Fruit fly (Drosophila melanogaster) whole organism, prepupa: Measurements from ENCODE around the gene CG32425.
"Not testable (repeated sequence)": the region's sequence is repeated elsewhere in the genome, so short reads cannot be mapped to it uniquely, and the experiment has no call there.

ENCODE experiments used
- CG10631 ChIP-seq: fragments of 200-800 bp; sonication (Bioruptor generic); optimal IDR thresholded peaks from 2 replicates; lab custom pipeline; 2016; ENCODE audit warnings: missing biosample characterization, missing genetic modification characterization
- CG11294 ChIP-seq: fragments of 200-800 bp; sonication (Bioruptor generic); IDR thresholded peaks from 2 replicates; pipeline ENCODE4 v1.3.6; 2022; ENCODE audit warnings: missing biosample characterization, missing genetic modification characterization
- CG15336 ChIP-seq: fragments of 200-800 bp; sonication (Bioruptor generic); IDR thresholded peaks from 2 replicates; pipeline ENCODE4 v1.3.6; 2022; ENCODE audit warnings: missing biosample characterization, missing genetic modification characterization
- CG16779 ChIP-seq: fragments of 200-800 bp; sonication (Bioruptor generic); optimal IDR thresholded peaks from 3 replicates; lab custom pipeline; 2017; ENCODE audit warnings: missing biosample characterization, mild to moderate bottlenecking, missing genetic modification characterization
- CG31627 ChIP-seq: fragments of 200-800 bp; sonication (Bioruptor generic); optimal IDR thresholded peaks from 3 replicates; lab custom pipeline; 2016; ENCODE audit warnings: missing biosample characterization, missing genetic modification characterization
- CG34406 ChIP-seq: fragments of 200-800 bp; sonication (Bioruptor generic); optimal IDR thresholded peaks from 3 replicates; lab custom pipeline; 2016; ENCODE audit warnings: missing biosample characterization, missing genetic modification characterization
- CG3919 ChIP-seq: fragments of 200-800 bp; sonication (Bioruptor generic); optimal IDR thresholded peaks from 3 replicates; lab custom pipeline; 2016; ENCODE audit warnings: missing biosample characterization, missing genetic modification characterization
- CG8319 ChIP-seq: fragments of 200-800 bp; sonication (Bioruptor generic); optimal IDR thresholded peaks from 3 replicates; lab custom pipeline; 2016; ENCODE audit warnings: missing biosample characterization, missing genetic modification characterization
- Eip75B ChIP-seq: fragments of 200-800 bp; sonication (Bioruptor generic); optimal IDR thresholded peaks from 3 replicates; lab custom pipeline; 2016; ENCODE audit warnings: missing biosample characterization, missing genetic modification characterization
- Eip78C ChIP-seq: fragments of 200-800 bp; sonication (Bioruptor generic); peaks from one replicate; lab custom pipeline; 2016; ENCODE audit warnings: missing biosample characterization, missing genetic modification characterization
- Eip93F ChIP-seq: fragments of 200-800 bp; sonication (Bioruptor generic); optimal IDR thresholded peaks from 2 replicates; lab custom pipeline; 2016; ENCODE audit warnings: missing biosample characterization, mild to moderate bottlenecking, missing genetic modification characterization
- Ets21C ChIP-seq: fragments of 200-800 bp; sonication (Bioruptor generic); optimal IDR thresholded peaks from 3 replicates; lab custom pipeline; 2016; ENCODE audit warnings: missing biosample characterization, missing genetic modification characterization
- Gug ChIP-seq: fragments of 200-800 bp; sonication (Bioruptor generic); IDR thresholded peaks from 2 replicates; pipeline ENCODE4 v1.3.6; 2022; ENCODE audit warnings: missing biosample characterization, missing genetic modification characterization
- Hr38 ChIP-seq: sonication (Bioruptor generic); optimal IDR thresholded peaks from 2 replicates; lab custom pipeline; 2016; ENCODE audit warnings: missing biosample characterization, missing genetic modification characterization
- Hr39 ChIP-seq: fragments of 200-800 bp; sonication (Bioruptor generic); optimal IDR thresholded peaks from 2 replicates; lab custom pipeline; 2016; ENCODE audit warnings: missing biosample characterization, missing genetic modification characterization
- Sox14 ChIP-seq: fragments of 200-800 bp; sonication (Bioruptor generic); optimal IDR thresholded peaks from 3 replicates; lab custom pipeline; 2016; ENCODE audit warnings: missing biosample characterization, missing genetic modification characterization
- Sox15 ChIP-seq: fragments of 200-800 bp; sonication (Bioruptor generic); optimal IDR thresholded peaks from 3 replicates; lab custom pipeline; 2016; ENCODE audit warnings: missing biosample characterization, missing genetic modification characterization
- cyc ChIP-seq: fragments of 200-800 bp; sonication (Bioruptor generic); optimal IDR thresholded peaks from 3 replicates; lab custom pipeline; 2016; ENCODE audit warnings: missing biosample characterization, missing genetic modification characterization
- eg ChIP-seq: fragments of 200-800 bp; sonication (Bioruptor generic); IDR thresholded peaks from 3 replicates; pipeline ENCODE4 v1.3.6; 2022; ENCODE audit warnings: missing biosample characterization, missing genetic modification characterization
- fd59A ChIP-seq: fragments of 200-800 bp; sonication (Bioruptor generic); optimal IDR thresholded peaks from 2 replicates; lab custom pipeline; 2017; ENCODE audit warnings: missing biosample characterization, mild to moderate bottlenecking, missing genetic modification characterization, missing genetic modification reagents
- fkh ChIP-seq: fragments of 200-800 bp; sonication (Bioruptor generic); optimal IDR thresholded peaks from 3 replicates; lab custom pipeline; 2017; ENCODE audit warnings: missing biosample characterization, mild to moderate bottlenecking, missing genetic modification characterization, moderate library complexity
- lz ChIP-seq: fragments of 200-800 bp; sonication (Bioruptor generic); optimal IDR thresholded peaks from 3 replicates; lab custom pipeline; 2016; ENCODE audit warnings: missing biosample characterization, missing genetic modification characterization
- net ChIP-seq: fragments of 200-800 bp; sonication (Bioruptor generic); optimal IDR thresholded peaks from 3 replicates; lab custom pipeline; 2016; ENCODE audit warnings: missing biosample characterization, missing genetic modification characterization
- pdm3 ChIP-seq: fragments of 200-800 bp; sonication (Bioruptor generic); optimal IDR thresholded peaks from 3 replicates; lab custom pipeline; 2016; ENCODE audit warnings: missing biosample characterization, missing genetic modification characterization
- topi ChIP-seq: fragments of 200-800 bp; sonication (Bioruptor generic); optimal IDR thresholded peaks from 3 replicates; lab custom pipeline; 2016; ENCODE audit warnings: missing biosample characterization, missing genetic modification characterization
- vri ChIP-seq: fragments of 200-800 bp; sonication (Bioruptor generic); optimal IDR thresholded peaks from 3 replicates; lab custom pipeline; 2016; ENCODE audit warnings: missing biosample characterization, mild to moderate bottlenecking, missing genetic modification characterization

CG32425 gene

DNA sequence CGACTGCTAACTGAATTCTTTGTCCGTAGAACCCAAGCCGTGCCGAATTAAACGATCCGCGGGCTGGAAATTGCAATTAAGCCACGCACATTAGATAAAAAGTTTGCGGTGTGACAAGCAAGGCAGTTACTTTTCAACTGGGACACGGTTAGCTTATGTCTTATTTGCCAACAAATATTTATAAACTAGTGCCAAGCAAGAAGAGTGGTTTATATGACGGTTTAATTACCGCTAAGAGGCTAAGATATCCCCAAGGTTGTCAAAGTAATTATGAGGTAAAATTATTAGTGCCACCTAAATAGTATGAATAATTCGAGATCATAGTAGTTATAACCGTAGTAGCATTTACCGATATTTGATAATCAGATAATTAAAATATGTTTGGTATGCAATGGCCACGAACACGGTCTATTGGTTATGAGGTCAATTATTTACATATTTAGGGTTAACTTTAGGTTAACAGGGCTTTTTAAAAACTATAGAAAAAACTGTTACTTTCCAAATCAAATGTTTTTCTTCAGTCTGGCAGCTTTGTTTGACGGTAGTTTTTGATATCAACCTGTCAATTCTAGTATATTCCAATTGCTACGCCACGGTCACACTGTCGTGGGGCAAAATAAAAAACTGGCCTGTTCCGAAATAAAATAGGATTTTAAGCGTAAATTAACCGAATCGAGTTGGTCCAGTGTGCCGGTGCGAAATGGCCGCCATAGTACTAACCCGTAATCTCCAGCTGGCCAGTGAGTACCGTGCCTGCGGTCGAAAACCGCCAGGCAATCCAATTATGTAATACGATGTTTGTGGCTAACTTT lies 2.1 kb upstream of the CG32425 start, which contains the start of gene ZnT77C:
Gene ZnT77C, minus strand, starts transcription at position 142 of the 812 bp plus-strand sequence.
- TF ChIP-seq net (GFP tag; lab: Kevin White, UChicago), result no peak
- TF ChIP-seq Eip75B (GFP tag; lab: Kevin White, UChicago), result no peak
- TF ChIP-seq Eip78C (GFP tag; lab: Kevin White, UChicago), result peak; percentile 37
- TF ChIP-seq Gug (GFP tag; lab: Robert Waterston, UW), result no peak
- TF ChIP-seq Sox14, result peak; percentile 5
- TF ChIP-seq vri (GFP tag; lab: Kevin White, UChicago), result peak; percentile 83

- no peak for TF ChIP-seq pdm3 (GFP tag; lab: Kevin White, UChicago)
- TF ChIP-seq, all 60 proteins: peak for 0
Measured at dm6 chr3L:20498204-20498603, 1.1 kb downstream of the CG32425 start.

DNA sequence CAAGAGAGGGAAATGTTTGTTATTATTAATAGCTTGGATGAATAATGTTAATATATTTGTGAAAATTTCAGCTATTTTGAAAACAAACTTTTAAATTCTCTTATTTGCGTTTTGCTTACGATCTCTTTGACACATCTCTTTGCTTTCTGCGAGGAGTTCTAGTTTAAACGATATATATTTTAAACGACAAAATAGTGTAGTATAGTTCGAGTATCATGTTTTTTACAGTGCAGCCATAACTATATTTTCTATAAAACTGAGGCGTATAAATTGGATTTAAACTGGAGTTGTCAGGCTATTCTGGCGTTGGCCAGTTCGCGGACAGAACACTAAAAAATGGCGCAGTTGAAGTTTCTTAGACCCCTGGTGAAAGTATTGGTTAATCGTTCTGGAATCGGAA lies 2.4 kb downstream of the CG32425 start, which contains the start of gene CG18281:
Gene CG18281, plus strand, starts transcription at position 301 of the 400 bp plus-strand sequence.
- not testable (repeated sequence) for TF ChIP-seq eg (GFP tag; lab: Robert Waterston, UW); CG10631 (GFP tag; lab: Kevin White, UChicago); Hr39

DNA sequence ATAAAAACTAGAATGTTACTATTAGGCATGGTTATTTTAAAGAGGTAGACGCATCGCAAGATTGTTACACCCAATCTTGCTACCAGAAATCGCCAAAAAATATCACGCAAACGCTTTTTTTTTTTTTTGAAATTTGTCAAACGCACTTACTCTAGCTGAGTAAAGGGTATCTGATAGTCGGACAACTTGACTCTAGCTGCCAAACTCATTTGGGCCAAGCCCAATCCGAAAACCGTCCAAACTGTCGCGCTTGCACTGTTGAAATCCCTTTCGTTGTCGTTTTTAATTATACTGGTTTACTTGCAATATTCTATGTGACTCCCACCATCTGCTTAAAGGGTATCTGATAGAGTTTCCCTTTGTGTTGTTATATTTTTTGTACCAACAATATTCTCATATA lies 6.1 kb downstream of the CG32425 start:
- TF ChIP-seq eg (GFP tag; lab: Robert Waterston, UW), result no peak
- no peak for TF ChIP-seq lz (GFP tag; lab: Kevin White, UChicago)
- no peak for TF ChIP-seq Sox14
- TF ChIP-seq pdm3 (GFP tag; lab: Kevin White, UChicago), result no peak
- TF ChIP-seq CG3919, result no peak
- TF ChIP-seq Eip93F (GFP tag; lab: Kevin White, UChicago), result no peak
- no peak for TF ChIP-seq net (GFP tag; lab: Kevin White, UChicago)
- no peak for TF ChIP-seq CG34406 (GFP tag; lab: Kevin White, UChicago)
- no peak for TF ChIP-seq Sox15 (GFP tag; lab: Kevin White, UChicago)
- no peak for TF ChIP-seq Hr39
- no peak for TF ChIP-seq fd59A (GFP tag; lab: Kevin White, UChicago)
- TF ChIP-seq Ets21C (GFP tag; lab: Kevin White, UChicago), result no peak
- no peak for TF ChIP-seq CG8319 (GFP tag; lab: Kevin White, UChicago)
- TF ChIP-seq topi, result no peak
- no peak for TF ChIP-seq cyc
- TF ChIP-seq CG31627, result no peak

DNA sequence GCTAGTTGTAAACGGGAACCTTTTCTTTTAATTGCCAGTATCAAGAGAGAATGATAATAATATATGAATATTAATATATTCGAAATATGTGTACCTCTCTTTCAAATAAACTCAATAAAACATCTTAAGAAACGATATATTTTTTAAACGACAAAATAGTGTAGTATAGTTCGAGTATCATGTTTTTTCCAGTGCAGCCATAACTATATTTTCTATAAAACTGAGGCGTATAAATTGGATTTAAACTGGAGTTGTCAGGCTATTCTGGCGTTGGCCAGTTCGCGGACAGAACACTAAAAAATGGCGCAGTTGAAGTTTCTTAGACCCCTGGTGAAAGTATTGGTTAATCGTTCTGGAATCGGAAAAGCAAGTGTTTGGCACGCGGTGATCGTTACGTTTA lies 6.8 kb downstream of the CG32425 start, which contains the start of gene CG17637:
Gene CG17637, plus strand, starts transcription at position 301 of the 400 bp plus-strand sequence.
- not testable (repeated sequence) for TF ChIP-seq Hr38 (GFP tag; lab: Kevin White, UChicago); net (GFP tag; lab: Kevin White, UChicago); Hr39

- no peak for TF ChIP-seq CG8319 (GFP tag; lab: Kevin White, UChicago)
- no peak for TF ChIP-seq CG11294
- TF ChIP-seq CG16779 (tag; lab: Kevin White, UChicago), result no peak
- TF ChIP-seq fkh (GFP tag; lab: Kevin White, UChicago), result no peak
Measured at dm6 chr3L:20505732-20506131, 8.6 kb downstream of the CG32425 start, which contains the start of gene CG5078. Gene CG5078 (plus strand): TSS chr3L:20506032.

DNA sequence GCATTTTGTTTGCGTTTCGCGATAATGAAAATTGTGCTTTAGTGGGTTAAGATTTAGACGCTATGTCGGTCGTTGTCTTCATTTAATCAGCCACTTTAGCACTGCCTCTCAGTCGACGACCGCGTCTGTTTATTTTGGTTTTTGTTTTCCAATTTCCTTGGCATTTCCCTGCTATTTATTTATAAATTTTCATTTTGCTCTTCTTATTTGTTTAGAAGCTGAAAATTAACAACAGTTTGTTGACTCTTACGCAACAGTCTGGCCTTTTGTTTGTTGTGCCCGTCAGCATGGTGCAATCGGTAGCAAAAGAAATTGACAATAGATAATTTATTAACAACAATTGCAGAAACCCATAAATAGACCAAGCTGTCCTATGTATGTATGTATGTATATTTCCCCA lies 10.4 kb downstream of the CG32425 start:
- no peak for TF ChIP-seq Eip75B (GFP tag; lab: Kevin White, UChicago)
- TF ChIP-seq eg (GFP tag; lab: Robert Waterston, UW), result no peak
- TF ChIP-seq Sox15 (GFP tag; lab: Kevin White, UChicago), result no peak
- TF ChIP-seq Eip78C (GFP tag; lab: Kevin White, UChicago), result peak; percentile 70
- no peak for TF ChIP-seq CG11294
- TF ChIP-seq fd59A (GFP tag; lab: Kevin White, UChicago), result no peak
- TF ChIP-seq CG15336, result 0 out of 2 replicates have a peak, but pooled peaks have one; percentile 18
- TF ChIP-seq topi, result no peak
